Fruit fly (Drosophila melanogaster) whole organism, wandering third instar larva: ENCODE data around the gene Sgs8.

Experiments used
- Abd-B ChIP-seq: fragments of >200 bp; optimal IDR thresholded peaks from 2 replicates; lab custom pipeline; 2017; ENCODE audit warnings: missing biosample characterization, missing genetic modification characterization
- CG32264 ChIP-seq: fragments of 200-800 bp; sonication (Bioruptor generic); optimal IDR thresholded peaks from 2 replicates; lab custom pipeline; 2016; ENCODE audit warnings: missing biosample characterization, missing genetic modification characterization
- CG9705 ChIP-seq: fragments of 200-800 bp; sonication (Bioruptor generic); optimal IDR thresholded peaks from 2 replicates; lab custom pipeline; 2018; ENCODE audit warnings: missing biosample characterization, mild to moderate bottlenecking, missing genetic modification characterization
- CrebA ChIP-seq: fragments of 200-800 bp; sonication (Bioruptor generic); optimal IDR thresholded peaks from 2 replicates; lab custom pipeline; 2016; ENCODE audit warnings: missing biosample characterization, mild to moderate bottlenecking, missing genetic modification characterization, borderline replicate concordance
- Dfd ChIP-seq: fragments of >200 bp; optimal IDR thresholded peaks from 2 replicates; lab custom pipeline; 2017; ENCODE audit warnings: missing biosample characterization, missing genetic modification characterization
- Dif ChIP-seq: fragments of 200-275, 200-300 bp; sonication (Bioruptor generic); optimal IDR thresholded peaks from 2 replicates; lab custom pipeline; 2018; ENCODE audit warnings: missing biosample characterization, missing genetic modification characterization; ENCODE audit not compliant: partially characterized antibody
- GATAd ChIP-seq: sonication (Bioruptor generic); optimal IDR thresholded peaks from 2 replicates; lab custom pipeline; 2016; ENCODE audit warnings: missing biosample characterization, missing genetic modification characterization
- HLH106 ChIP-seq: fragments of 200-800 bp; optimal IDR thresholded peaks from 3 replicates; lab custom pipeline; 2019; ENCODE audit warnings: missing biosample characterization, mild to moderate bottlenecking, missing genetic modification characterization, moderate library complexity
- Hnf4 ChIP-seq: fragments of 200-800 bp; sonication (Bioruptor generic); optimal IDR thresholded peaks from 2 replicates; lab custom pipeline; 2016; ENCODE audit warnings: missing biosample characterization, mild to moderate bottlenecking, missing genetic modification characterization
- Hr78 ChIP-seq: fragments of >200 bp; optimal IDR thresholded peaks from 2 replicates; lab custom pipeline; 2017; ENCODE audit warnings: missing biosample characterization, missing genetic modification characterization
- Hr83 ChIP-seq: fragments of 200-300 bp; sonication (Bioruptor generic); optimal IDR thresholded peaks from 2 replicates; lab custom pipeline; 2016; ENCODE audit warnings: missing biosample characterization, mild to moderate bottlenecking, missing genetic modification characterization, moderate library complexity; ENCODE audit not compliant: poor library complexity, severe bottlenecking
- Jra ChIP-seq: sonication (Bioruptor generic); optimal IDR thresholded peaks from 2 replicates; lab custom pipeline; 2016; ENCODE audit warnings: missing biosample characterization, missing genetic modification characterization
- Mio ChIP-seq: sonication (Bioruptor generic); optimal IDR thresholded peaks from 2 replicates; lab custom pipeline; 2016; ENCODE audit warnings: missing biosample characterization, missing genetic modification characterization
- Myc ChIP-seq: fragments of >200 bp; optimal IDR thresholded peaks from 2 replicates; lab custom pipeline; 2017
- N ChIP-seq: fragments of >200 bp; optimal IDR thresholded peaks from 2 replicates; lab custom pipeline; 2018; ENCODE audit warnings: missing biosample characterization, missing external identifiers, missing genetic modification characterization
- OdsH ChIP-seq: fragments of 200-800 bp; sonication (Bioruptor generic); optimal IDR thresholded peaks from 2 replicates; lab custom pipeline; 2016; ENCODE audit warnings: missing biosample characterization, mild to moderate bottlenecking, missing genetic modification characterization
- Rel ChIP-seq, 2 experiments: fragments of 200-800 bp; sonication (Bioruptor generic) in 1 of 2; optimal IDR thresholded peaks; 2 replicates in 1 of 2; 3 replicates in 1 of 2; lab custom pipeline; 2016 to 2019; ENCODE audit warnings: mild to moderate bottlenecking in 2 of 2, missing biosample characterization in 2 of 2, missing genetic modification characterization in 2 of 2, moderate library complexity in 1 of 2
- Sp1 ChIP-seq: fragments of 200-800 bp; sonication (Bioruptor generic); optimal IDR thresholded peaks from 3 replicates; lab custom pipeline; 2019; ENCODE audit warnings: missing biosample characterization, mild to moderate bottlenecking, missing genetic modification characterization, moderate library complexity
- Vsx2 ChIP-seq: fragments of 200-300, 225-300 bp; sonication (Bioruptor generic); optimal IDR thresholded peaks from 2 replicates; lab custom pipeline; 2018; ENCODE audit warnings: missing biosample characterization, missing genetic modification characterization; ENCODE audit not compliant: partially characterized antibody
- br ChIP-seq: fragments of 200-800 bp; sonication (Bioruptor generic); optimal IDR thresholded peaks from 2 replicates; lab custom pipeline; 2016; ENCODE audit warnings: missing biosample characterization, missing genetic modification characterization
- brk ChIP-seq: fragments of 200-800 bp; sonication (Bioruptor generic); optimal IDR thresholded peaks from 2 replicates; lab custom pipeline; 2016; ENCODE audit warnings: missing biosample characterization, mild to moderate bottlenecking, missing genetic modification characterization
- dl ChIP-seq, 2 experiments: fragments of 175-275, 200-275 bp in 1 of 2; fragments of 200-275 bp in 1 of 2; sonication (Bioruptor generic); optimal IDR thresholded peaks; lab custom pipeline; 2018; ENCODE audit warnings: mild to moderate bottlenecking in 2 of 2, missing biosample characterization in 2 of 2, missing genetic modification characterization in 2 of 2, moderate library complexity in 2 of 2; ENCODE audit not compliant: partially characterized antibody in 2 of 2, insufficient read depth in 1 of 2
- dmrt93B ChIP-seq: fragments of 200-800 bp; sonication (Bioruptor generic); optimal IDR thresholded peaks from 2 replicates; lab custom pipeline; 2018; ENCODE audit warnings: missing biosample characterization, mild to moderate bottlenecking, missing genetic modification characterization
- dsf ChIP-seq: sonication (Bioruptor generic); optimal IDR thresholded peaks from 2 replicates; lab custom pipeline; 2016; ENCODE audit warnings: missing biosample characterization, missing genetic modification characterization, borderline replicate concordance
- ey ChIP-seq: fragments of 200-800 bp; sonication (Bioruptor generic); optimal IDR thresholded peaks from 2 replicates; lab custom pipeline; 2016; ENCODE audit warnings: missing biosample characterization, missing genetic modification characterization
- foxo ChIP-seq, 2 experiments: fragments of 200-800 bp; sonication (Bioruptor generic); optimal IDR thresholded peaks; 2 replicates in 1 of 2; 3 replicates in 1 of 2; lab custom pipeline; 2016 to 2017; ENCODE audit warnings: missing biosample characterization in 2 of 2, missing genetic modification characterization in 2 of 2
- fru ChIP-seq: fragments of 200-800 bp; sonication (Bioruptor generic); optimal IDR thresholded peaks from 3 replicates; lab custom pipeline; 2016; ENCODE audit warnings: missing biosample characterization, mild to moderate bottlenecking, missing genetic modification characterization
- h ChIP-seq: fragments of 200-800 bp; sonication (Bioruptor generic); optimal IDR thresholded peaks from 3 replicates; lab custom pipeline; 2016; ENCODE audit warnings: missing biosample characterization, mild to moderate bottlenecking, missing genetic modification characterization
- jim ChIP-seq: fragments of 175-275, 200-325 bp; sonication (Bioruptor generic); optimal IDR thresholded peaks from 2 replicates; lab custom pipeline; 2016; ENCODE audit warnings: missing biosample characterization, mild to moderate bottlenecking, missing genetic modification characterization
- lola ChIP-seq: fragments of >200 bp; optimal IDR thresholded peaks from 2 replicates; lab custom pipeline; 2017; ENCODE audit warnings: missing biosample characterization, missing genetic modification characterization
- pan ChIP-seq: fragments of >200 bp; optimal IDR thresholded peaks from 2 replicates; lab custom pipeline; 2017
- psq ChIP-seq: fragments of 200-800 bp; sonication (Bioruptor generic); optimal IDR thresholded peaks from 3 replicates; lab custom pipeline; 2017; ENCODE audit warnings: missing biosample characterization, mild to moderate bottlenecking, missing genetic modification characterization, moderate library complexity
- rgr ChIP-seq: fragments of 200-800 bp; sonication (Bioruptor generic); optimal IDR thresholded peaks from 3 replicates; lab custom pipeline; 2016; ENCODE audit warnings: missing biosample characterization, mild to moderate bottlenecking, missing genetic modification characterization
- sage ChIP-seq: fragments of 200-800 bp; sonication (Bioruptor generic); optimal IDR thresholded peaks from 2 replicates; lab custom pipeline; 2016; ENCODE audit warnings: missing biosample characterization, mild to moderate bottlenecking, missing genetic modification characterization
- sv ChIP-seq: fragments of 200-800 bp; sonication (Bioruptor generic); optimal IDR thresholded peaks from 3 replicates; lab custom pipeline; 2016; ENCODE audit warnings: missing biosample characterization, missing genetic modification characterization
- tai ChIP-seq: sonication (Bioruptor generic); optimal IDR thresholded peaks from 2 replicates; lab custom pipeline; 2016; ENCODE audit warnings: missing biosample characterization, missing genetic modification characterization
- usp ChIP-seq: fragments of >200 bp; optimal IDR thresholded peaks from 2 replicates; lab custom pipeline; 2017; ENCODE audit warnings: missing biosample characterization, missing genetic modification characterization
- woc ChIP-seq: sonication (Bioruptor generic); optimal IDR thresholded peaks from 2 replicates; lab custom pipeline; 2016; ENCODE audit warnings: missing biosample characterization, mild to moderate bottlenecking, missing genetic modification characterization

Gene Sgs8

dm6 chr3L:11553672-11554068, 44.5 kb upstream of the Sgs8 start:
- TF ChIP-seq Abd-B (GFP tag; lab: Kevin White, UChicago) (no peak), GATAd (GFP tag; lab: Kevin White, UChicago) (no peak), CG9705 (no peak), tai (GFP tag; lab: Kevin White, UChicago) (peak; percentile 54)
- TF ChIP-seq, all 38 proteins: peak for 1

dm6 chr3L:11552996-11553671, 43.9 kb upstream of the Sgs8 start:
- TF ChIP-seq Dfd (GFP tag; lab: Kevin White, UChicago) (no peak), psq (GFP tag; lab: Kevin White, UChicago) (peak; percentile 80), usp (GFP tag; lab: Kevin White, UChicago) (no peak), HLH106 (tag; lab: Kevin White, UChicago) (no peak), br (GFP tag; lab: Kevin White, UChicago) (peak; percentile 1), rgr (GFP tag; lab: Kevin White, UChicago) (peak; percentile 25), jim (GFP tag; lab: Kevin White, UChicago) (no peak), dl (GFP tag; optimal IDR thresholded peaks at IDR 0.05; lab: Kevin White, UChicago; ENCODE audit: insufficient read depth in 1 of 2, partially characterized antibody in 2 of 2) (peak; percentile 88 to 95), Hr83 (no peak), brk (peak; percentile 79), Myc (lab: Kevin White, UChicago) (no peak), foxo (GFP tag; optimal IDR thresholded peaks at IDR 0.05; lab: Kevin White, UChicago) (peak in 1 of 2 experiments; percentile 3), Mio (GFP tag; lab: Kevin White, UChicago) (no peak), Sp1 (GFP tag; lab: Kevin White, UChicago) (peak; percentile 47), pan (no peak), Dif (peak; percentile 99), sage (GFP tag; lab: Kevin White, UChicago) (peak; percentile 36), Hr78 (GFP tag; lab: Kevin White, UChicago) (no peak), N (peak; percentile 70), CrebA (GFP tag; lab: Kevin White, UChicago) (peak; percentile 86), Jra (GFP tag; lab: Kevin White, UChicago) (peak; percentile 32), sv (GFP tag; lab: Kevin White, UChicago) (no peak), Rel (GFP tag; optimal IDR thresholded peaks at IDR 0.05; lab: Kevin White, UChicago) (peak; percentile 34), Rel (tag; optimal IDR thresholded peaks at IDR 0.05; lab: Kevin White, UChicago) (peak; percentile 41), ey (GFP tag; lab: Kevin White, UChicago) (no peak), dmrt93B (GFP tag; lab: Kevin White, UChicago) (no peak), Vsx2 (GFP tag; lab: Kevin White, UChicago) (peak; percentile 65), tai (GFP tag; lab: Kevin White, UChicago) (no peak), fru (GFP tag; lab: Kevin White, UChicago) (peak; percentile 90), Hnf4 (peak; percentile 17), h (GFP tag; lab: Kevin White, UChicago) (peak; percentile 66), CG32264 (GFP tag; lab: Kevin White, UChicago) (peak; percentile 24), lola (GFP tag; lab: Kevin White, UChicago) (no peak), Abd-B (GFP tag; lab: Kevin White, UChicago) (peak; percentile 34), dsf (GFP tag; lab: Kevin White, UChicago) (no peak), GATAd (GFP tag; lab: Kevin White, UChicago) (no peak), OdsH (GFP tag; lab: Kevin White, UChicago) (peak; percentile 35), CG9705 (no peak), woc (GFP tag; lab: Kevin White, UChicago) (peak; percentile 0)
